Worm (Caenorhabditis elegans): ENCODE measurements around the gene F58G1.2.

DNA sequence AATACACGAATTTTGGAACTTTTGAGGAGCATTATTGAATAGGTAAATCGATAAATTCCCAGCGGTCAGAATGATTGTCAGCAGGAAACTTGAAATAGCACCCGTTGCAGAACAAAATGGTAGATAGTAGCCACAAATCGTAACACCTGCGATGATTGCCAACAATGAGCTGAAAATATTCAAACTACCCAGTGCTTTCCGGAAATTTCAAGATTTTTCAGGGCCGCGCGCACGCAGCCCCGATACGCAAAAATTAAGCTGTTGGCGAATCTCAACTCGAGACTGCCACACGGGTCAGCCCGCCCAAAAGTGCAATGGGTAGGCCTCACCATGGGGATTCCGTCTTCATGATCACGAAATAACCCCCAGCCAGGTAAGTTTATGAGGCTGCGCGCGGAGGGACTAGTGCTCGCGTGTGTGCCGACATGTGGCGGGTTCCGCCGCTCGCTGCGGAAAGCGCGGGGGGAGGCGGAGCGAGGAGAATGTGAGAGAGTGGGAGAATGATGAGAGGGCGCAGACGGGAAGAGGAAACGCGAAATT lies 25.8 kb upstream of the F58G1.2 start:
- TF ChIP-seq pha-4 (tag; optimal IDR thresholded peaks at IDR 0.05) (peak; percentile 87), egl-27 (tag; optimal IDR thresholded peaks at IDR 0.05) (no peak), aly-2 (tag; optimal IDR thresholded peaks at IDR 0.05) (peak; percentile 94), nhr-12 (tag; optimal IDR thresholded peaks at IDR 0.05) (no peak), unc-62 (GFP tag; optimal IDR thresholded peaks at IDR 0.05) (peak; percentile 50), jun-1 (tag; optimal IDR thresholded peaks at IDR 0.05) (peak; percentile 95), eor-1 (tag; optimal IDR thresholded peaks at IDR 0.05) (no peak), zag-1 (tag; optimal IDR thresholded peaks at IDR 0.05) (peak; percentile 52), lin-39 (tag; optimal IDR thresholded peaks at IDR 0.05) (peak; percentile 95), ceh-9 (tag; optimal IDR thresholded peaks at IDR 0.05) (no peak), nhr-237 (tag; optimal IDR thresholded peaks at IDR 0.05) (no peak), fkh-10 (GFP tag; optimal IDR thresholded peaks at IDR 0.05) (no peak)

Measured in whole organism, L3 larva.